Worm (Caenorhabditis elegans) whole organism, late embryonic: Measurements from ENCODE around the gene T16G12.8.

Source experiments
- ceh-45 ChIP-seq: fragments of 200-800 bp; sonication (Bioruptor generic); IDR thresholded peaks from 2 replicates; pipeline ENCODE4 v1.3.6; 2022; ENCODE audit warnings: missing genetic modification reagents, missing genetic modification characterization, missing compliant biosample characterization
- fax-1 ChIP-seq: sonication (generic microtip); optimal IDR thresholded peaks from 2 replicates; lab custom pipeline; 2016; ENCODE audit warnings: missing genotype, missing genetic modification characterization, missing compliant biosample characterization
- hlh-15 ChIP-seq: sonication (generic microtip); optimal IDR thresholded peaks from 2 replicates; lab custom pipeline; 2016; ENCODE audit warnings: missing genetic modification characterization, missing compliant biosample characterization
- hlh-6 ChIP-seq: sonication (generic microtip); optimal IDR thresholded peaks from 2 replicates; lab custom pipeline; 2016; ENCODE audit warnings: missing genotype, missing genetic modification characterization, missing compliant biosample characterization
- ztf-16 ChIP-seq: sonication (generic microtip); optimal IDR thresholded peaks from 2 replicates; lab custom pipeline; 2017; ENCODE audit warnings: missing genetic modification characterization, missing compliant biosample characterization

DNA sequence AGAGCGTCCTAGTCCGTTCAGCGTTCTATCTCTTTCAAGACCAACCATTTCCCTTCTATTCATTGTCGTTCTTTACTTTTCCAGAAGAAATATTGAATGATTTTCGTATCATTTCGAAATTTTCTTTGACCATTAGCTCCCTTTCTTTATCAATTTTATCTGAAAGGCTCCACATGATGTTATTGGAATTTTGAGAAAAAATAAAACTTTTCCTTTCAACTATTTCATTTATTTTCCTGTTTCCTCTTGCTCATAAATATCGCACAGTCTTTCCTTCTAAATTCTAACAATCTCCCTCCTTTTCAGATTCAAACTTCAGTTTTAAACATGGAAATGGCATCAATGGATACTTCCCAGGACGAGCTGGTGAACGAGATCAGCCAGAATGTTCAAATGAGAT, 1.6 kb upstream of the T16G12.8 start, which contains the start of gene T16G12.4:
- TF ChIP-seq fax-1 (tag; lab: Kevin White, UChicago) (no peak), ceh-45 (no peak), hlh-6 (tag; lab: Kevin White, UChicago) (no peak), ztf-16 (no peak), hlh-15 (no peak)
